Fruit fly (Drosophila melanogaster): ENCODE data around the gene CG2519.

CG2519 gene

dm6 chr3R:5550452-5550851, 2.9 kb upstream of the CG2519 start (continued):
- TF ChIP-seq br (optimal IDR thresholded peaks at IDR 0.05): no peak
- TF ChIP-seq CG17802 (tag; optimal IDR thresholded peaks at IDR 0.05): no peak
- TF ChIP-seq CG4282 (GFP tag; optimal IDR thresholded peaks at IDR 0.05): no peak
- no peak for TF ChIP-seq CG12104 (GFP tag; optimal IDR thresholded peaks at IDR 0.05)
- no peak for TF ChIP-seq CG4404 (GFP tag; IDR thresholded peaks at IDR 0.05)
- no peak for TF ChIP-seq CG7987 (GFP tag; optimal IDR thresholded peaks at IDR 0.05)
- no peak for TF ChIP-seq CG18262 (tag; optimal IDR thresholded peaks at IDR 0.05)
- TF ChIP-seq CG6791 (GFP tag; IDR thresholded peaks at IDR 0.05; ENCODE audit: partially characterized antibody): peak; percentile 65
- TF ChIP-seq Trl (optimal IDR thresholded peaks at IDR 0.05): no peak
- no peak for TF ChIP-seq Trl (GFP tag; optimal IDR thresholded peaks at IDR 0.05)
- no peak for TF ChIP-seq Bteb2 (GFP tag; optimal IDR thresholded peaks at IDR 0.05)
- TF ChIP-seq CG7372 (GFP tag; IDR thresholded peaks at IDR 0.05): no peak
- TF ChIP-seq Hr39 (optimal IDR thresholded peaks at IDR 0.05): no peak
- no peak for TF ChIP-seq Ravus (GFP tag; IDR thresholded peaks at IDR 0.05)
- TF ChIP-seq CG9797 (GFP tag; optimal IDR thresholded peaks at IDR 0.05): peak; percentile 35
- no peak for TF ChIP-seq GATAe (GFP tag; conservative IDR thresholded peaks at IDR 0.05)
- TF ChIP-seq crol (GFP tag; IDR thresholded peaks at IDR 0.05): no peak
- TF ChIP-seq sens-2 (GFP tag; IDR thresholded peaks at IDR 0.05): no peak
- no peak for TF ChIP-seq ro (GFP tag; IDR thresholded peaks at IDR 0.05)
- TF ChIP-seq rib (GFP tag; IDR thresholded peaks at IDR 0.05): no peak
- peak; percentile 81 for TF ChIP-seq HLH4C (GFP tag; IDR thresholded peaks at IDR 0.05; ENCODE audit: partially characterized antibody)
- TF ChIP-seq sim (GFP tag; IDR thresholded peaks at IDR 0.05): no peak
- no peak for TF ChIP-seq CG30020 (tag; optimal IDR thresholded peaks at IDR 0.05)
- no peak for TF ChIP-seq ssp (GFP tag; IDR thresholded peaks at IDR 0.05)
- TF ChIP-seq CG3726 (GFP tag; IDR thresholded peaks at IDR 0.05): no peak
- no peak for TF ChIP-seq croc (GFP tag; conservative IDR thresholded peaks at IDR 0.05)
- TF ChIP-seq crc (GFP tag; optimal IDR thresholded peaks at IDR 0.05): no peak
- peak; percentile 72 for TF ChIP-seq amos (GFP tag; IDR thresholded peaks at IDR 0.05; ENCODE audit: partially characterized antibody)

dm6 chr3R:5527563-5527962, 20.0 kb downstream of the CG2519 start:
- 0 out of 3 replicates have a peak, but pooled peaks have one; percentile 10 for TF ChIP-seq CG11456 (GFP tag; IDR thresholded peaks at IDR 0.05)
- no peak for TF ChIP-seq yki (optimal IDR thresholded peaks at IDR 0.05)
- no peak for TF ChIP-seq CG32772 (GFP tag; IDR thresholded peaks at IDR 0.05)
- TF ChIP-seq NFAT (GFP tag; IDR thresholded peaks at IDR 0.05): 0 out of 2 replicates have a peak, but pooled peaks have one; percentile 16
- no peak for TF ChIP-seq CG18476 (GFP tag; optimal IDR thresholded peaks at IDR 0.05)
- 0 out of 2 replicates have a peak, but pooled peaks have one; percentile 22 for TF ChIP-seq CG11247 (GFP tag; IDR thresholded peaks at IDR 0.05)
- TF ChIP-seq CG15601 (tag; optimal IDR thresholded peaks at IDR 0.05): no peak
- peak; percentile 80 for TF ChIP-seq CTCF (GFP tag; optimal IDR thresholded peaks at IDR 0.05)

dm6 chr3R:5524804-5525203, 22.8 kb downstream of the CG2519 start:
- TF ChIP-seq bowl (GFP tag; IDR thresholded peaks at IDR 0.05) (0 out of 2 replicates have a peak, but pooled peaks have one; percentile 11), z (GFP tag; IDR thresholded peaks at IDR 0.05) (peak; percentile 90), CG14667 (GFP tag; IDR thresholded peaks at IDR 0.05) (no peak)

dm6 chr3R:5523070-5523637, 24.4 kb downstream of the CG2519 start, which contains the start of the genes CG43845 and Nmdar1:
CG43845 (minus strand) TSS chr3R:5523120.
Nmdar1 (minus strand) TSS chr3R:5523328.
- peak; percentile 90; the same call in 2 of the 4 replicates for TF ChIP-seq chinmo (GFP tag; IDR thresholded peaks at IDR 0.05; ENCODE audit: partially characterized antibody)
- TF ChIP-seq sna (GFP tag; IDR thresholded peaks at IDR 0.05; ENCODE audit: partially characterized antibody): peak; percentile 62; the same call in 1 of the 2 replicates
- peak; percentile 47; the same call in 1 of the 3 replicates for TF ChIP-seq CG34422 (GFP tag; IDR thresholded peaks at IDR 0.05)
- TF ChIP-seq scrt (GFP tag; optimal IDR thresholded peaks at IDR 0.05): peak; percentile 93
- peak; percentile 1 for TF ChIP-seq CG18599 (GFP tag; optimal IDR thresholded peaks at IDR 0.05)
- TF ChIP-seq CG31388 (GFP tag; optimal IDR thresholded peaks at IDR 0.05): no peak
- TF ChIP-seq ewg (GFP tag; optimal IDR thresholded peaks at IDR 0.05): peak; percentile 89
- TF ChIP-seq CG10543 (GFP tag; optimal IDR thresholded peaks at IDR 0.05): peak; percentile 2
- TF ChIP-seq cas (GFP tag; IDR thresholded peaks at IDR 0.05): no peak
- TF ChIP-seq kah (GFP tag; optimal IDR thresholded peaks at IDR 0.05): peak; percentile 90
- TF ChIP-seq unc-4 (GFP tag; IDR thresholded peaks at IDR 0.05; ENCODE audit: partially characterized antibody): peak; percentile 51
- no peak for TF ChIP-seq CG7839 (tag; optimal IDR thresholded peaks at IDR 0.05)

Data from whole organism, embryonic.